Fruit fly (Drosophila melanogaster) whole organism, prepupa: Measurements from ENCODE around the gene CG43181.

Source experiments
- Blimp-1 ChIP-seq: fragments of 200-800 bp; sonication (Bioruptor generic); optimal IDR thresholded peaks from 3 replicates; lab custom pipeline; 2017; ENCODE audit warnings: missing biosample characterization, missing genetic modification characterization, mild to moderate bottlenecking, moderate library complexity, missing genetic modification reagents
- CG10631 ChIP-seq: fragments of 200-800 bp; sonication (Bioruptor generic); optimal IDR thresholded peaks from 2 replicates; lab custom pipeline; 2016; ENCODE audit warnings: missing biosample characterization, missing genetic modification characterization
- CG10669 ChIP-seq: fragments of 200-800 bp; sonication (Bioruptor generic); optimal IDR thresholded peaks from 3 replicates; lab custom pipeline; 2018; ENCODE audit warnings: missing biosample characterization, mild to moderate bottlenecking, missing genetic modification characterization, moderate library complexity
- CG11294 ChIP-seq: fragments of 200-800 bp; sonication (Bioruptor generic); IDR thresholded peaks from 2 replicates; pipeline ENCODE4 v1.3.6; 2022; ENCODE audit warnings: missing biosample characterization, missing genetic modification characterization
- CG11762 ChIP-seq: fragments of 200-800 bp; sonication (Bioruptor generic); optimal IDR thresholded peaks from 3 replicates; lab custom pipeline; 2016; ENCODE audit warnings: missing biosample characterization, missing genetic modification characterization; ENCODE audit not compliant: insufficient read depth
- CG11902 ChIP-seq: fragments of 200-800 bp; sonication (Bioruptor generic); optimal IDR thresholded peaks from 3 replicates; lab custom pipeline; 2016; ENCODE audit warnings: missing biosample characterization, missing genetic modification characterization
- CG1621 ChIP-seq: fragments of 200-800 bp; sonication (Bioruptor generic); optimal IDR thresholded peaks from 3 replicates; lab custom pipeline; 2018; ENCODE audit warnings: missing biosample characterization, mild to moderate bottlenecking, missing genetic modification characterization
- CG16779 ChIP-seq: fragments of 200-800 bp; sonication (Bioruptor generic); optimal IDR thresholded peaks from 3 replicates; lab custom pipeline; 2017; ENCODE audit warnings: missing biosample characterization, mild to moderate bottlenecking, missing genetic modification characterization
- CG3032 ChIP-seq: fragments of 200-800 bp; optimal IDR thresholded peaks from 2 replicates; lab custom pipeline; 2019; ENCODE audit warnings: missing biosample characterization, mild to moderate bottlenecking, missing genetic modification characterization, moderate library complexity
- CG31627 ChIP-seq: fragments of 200-800 bp; sonication (Bioruptor generic); optimal IDR thresholded peaks from 3 replicates; lab custom pipeline; 2016; ENCODE audit warnings: missing biosample characterization, missing genetic modification characterization
- CG32006 ChIP-seq: fragments of 200-800 bp; sonication (Bioruptor generic); optimal IDR thresholded peaks from 3 replicates; lab custom pipeline; 2017; ENCODE audit warnings: missing biosample characterization, mild to moderate bottlenecking, missing genetic modification characterization
- CG34406 ChIP-seq: fragments of 200-800 bp; sonication (Bioruptor generic); optimal IDR thresholded peaks from 3 replicates; lab custom pipeline; 2016; ENCODE audit warnings: missing biosample characterization, missing genetic modification characterization
- CG4318 ChIP-seq: fragments of 200-800 bp; sonication (Bioruptor generic); optimal IDR thresholded peaks from 3 replicates; lab custom pipeline; 2017; ENCODE audit warnings: missing biosample characterization, mild to moderate bottlenecking, missing genetic modification characterization
- CG6163 ChIP-seq: fragments of 200-800 bp; sonication (Bioruptor generic); IDR thresholded peaks from 3 replicates; pipeline ENCODE4 v1.3.6; 2022; ENCODE audit warnings: missing biosample characterization, missing genetic modification characterization
- CG6792 ChIP-seq: fragments of 200-800 bp; sonication (Bioruptor generic); optimal IDR thresholded peaks from 3 replicates; lab custom pipeline; 2016; ENCODE audit warnings: missing biosample characterization, missing genetic modification characterization
- CG6808 ChIP-seq: fragments of 200-800 bp; sonication (Bioruptor generic); optimal IDR thresholded peaks from 3 replicates; lab custom pipeline; 2017; ENCODE audit warnings: missing biosample characterization, missing genetic modification characterization, mild to moderate bottlenecking, moderate library complexity, missing genetic modification reagents
- CG6854 ChIP-seq: fragments of 200-800 bp; sonication (Bioruptor generic); optimal IDR thresholded peaks from 2 replicates; lab custom pipeline; 2017; ENCODE audit warnings: missing biosample characterization, mild to moderate bottlenecking, missing genetic modification characterization
- CG7368 ChIP-seq: fragments of 200-800 bp; sonication (Bioruptor generic); optimal IDR thresholded peaks from 3 replicates; lab custom pipeline; 2016; ENCODE audit warnings: missing biosample characterization, missing genetic modification characterization
- CG8119 ChIP-seq: fragments of 200-800 bp; sonication (Bioruptor generic); IDR thresholded peaks from 3 replicates; pipeline ENCODE4 v1.3.6; 2022; ENCODE audit warnings: missing biosample characterization, missing genetic modification characterization
- CG8319 ChIP-seq: fragments of 200-800 bp; sonication (Bioruptor generic); optimal IDR thresholded peaks from 3 replicates; lab custom pipeline; 2016; ENCODE audit warnings: missing biosample characterization, missing genetic modification characterization
- CG8632 ChIP-seq: fragments of 200-800 bp; sonication (Bioruptor generic); optimal IDR thresholded peaks from 3 replicates; lab custom pipeline; 2016; ENCODE audit warnings: missing biosample characterization, missing genetic modification characterization
- CG9139 ChIP-seq: fragments of 200-800 bp; sonication (Bioruptor generic); optimal IDR thresholded peaks from 3 replicates; lab custom pipeline; 2017; ENCODE audit warnings: missing biosample characterization, mild to moderate bottlenecking, missing genetic modification characterization
- Eip75B ChIP-seq: fragments of 200-800 bp; sonication (Bioruptor generic); optimal IDR thresholded peaks from 3 replicates; lab custom pipeline; 2016; ENCODE audit warnings: missing biosample characterization, missing genetic modification characterization
- Eip78C ChIP-seq: fragments of 200-800 bp; sonication (Bioruptor generic); peaks from one replicate; lab custom pipeline; 2016; ENCODE audit warnings: missing biosample characterization, missing genetic modification characterization
- Eip93F ChIP-seq: fragments of 200-800 bp; sonication (Bioruptor generic); optimal IDR thresholded peaks from 2 replicates; lab custom pipeline; 2016; ENCODE audit warnings: missing biosample characterization, mild to moderate bottlenecking, missing genetic modification characterization
- Ets21C ChIP-seq: fragments of 200-800 bp; sonication (Bioruptor generic); optimal IDR thresholded peaks from 3 replicates; lab custom pipeline; 2016; ENCODE audit warnings: missing biosample characterization, missing genetic modification characterization
- Hr38 ChIP-seq: sonication (Bioruptor generic); optimal IDR thresholded peaks from 2 replicates; lab custom pipeline; 2016; ENCODE audit warnings: missing biosample characterization, missing genetic modification characterization
- Hr39 ChIP-seq: fragments of 200-800 bp; sonication (Bioruptor generic); optimal IDR thresholded peaks from 2 replicates; lab custom pipeline; 2016; ENCODE audit warnings: missing biosample characterization, missing genetic modification characterization
- Hr4 ChIP-seq: fragments of 200-800 bp; sonication (Bioruptor generic); optimal IDR thresholded peaks from 3 replicates; lab custom pipeline; 2016; ENCODE audit warnings: missing biosample characterization, missing genetic modification characterization
- Lpt ChIP-seq: fragments of 200-800 bp; sonication (Bioruptor generic); optimal IDR thresholded peaks from 3 replicates; lab custom pipeline; 2016; ENCODE audit warnings: missing biosample characterization, missing genetic modification characterization
- Met ChIP-seq: fragments of 200-800 bp; sonication (Bioruptor generic); optimal IDR thresholded peaks from 3 replicates; lab custom pipeline; 2016; ENCODE audit warnings: missing biosample characterization, missing genetic modification characterization
- Sox14 ChIP-seq: fragments of 200-800 bp; sonication (Bioruptor generic); optimal IDR thresholded peaks from 3 replicates; lab custom pipeline; 2016; ENCODE audit warnings: missing biosample characterization, missing genetic modification characterization
- Sox15 ChIP-seq: fragments of 200-800 bp; sonication (Bioruptor generic); optimal IDR thresholded peaks from 3 replicates; lab custom pipeline; 2016; ENCODE audit warnings: missing biosample characterization, missing genetic modification characterization
- acj6 ChIP-seq: fragments of 200-800 bp; sonication (Bioruptor generic); optimal IDR thresholded peaks from 3 replicates; lab custom pipeline; 2016; ENCODE audit warnings: missing biosample characterization, missing genetic modification characterization
- cyc ChIP-seq: fragments of 200-800 bp; sonication (Bioruptor generic); optimal IDR thresholded peaks from 3 replicates; lab custom pipeline; 2016; ENCODE audit warnings: missing biosample characterization, missing genetic modification characterization
- dsx ChIP-seq: fragments of 200-800 bp; optimal IDR thresholded peaks from 3 replicates; lab custom pipeline; 2019; ENCODE audit warnings: missing biosample characterization, mild to moderate bottlenecking, missing genetic modification characterization, moderate library complexity; ENCODE audit not compliant: poor library complexity, severe bottlenecking
- eg ChIP-seq: fragments of 200-800 bp; sonication (Bioruptor generic); IDR thresholded peaks from 3 replicates; pipeline ENCODE4 v1.3.6; 2022; ENCODE audit warnings: missing biosample characterization, missing genetic modification characterization
- esn ChIP-seq: fragments of 200-800 bp; sonication (Bioruptor generic); optimal IDR thresholded peaks from 2 replicates; lab custom pipeline; 2016; ENCODE audit warnings: missing biosample characterization, mild to moderate bottlenecking, missing genetic modification characterization, moderate library complexity
- fd85E ChIP-seq: fragments of 200-800 bp; sonication (Bioruptor generic); optimal IDR thresholded peaks from 3 replicates; lab custom pipeline; 2016; ENCODE audit warnings: missing biosample characterization, missing genetic modification characterization
- fkh ChIP-seq: fragments of 200-800 bp; sonication (Bioruptor generic); optimal IDR thresholded peaks from 3 replicates; lab custom pipeline; 2017; ENCODE audit warnings: missing biosample characterization, mild to moderate bottlenecking, missing genetic modification characterization, moderate library complexity
- net ChIP-seq: fragments of 200-800 bp; sonication (Bioruptor generic); optimal IDR thresholded peaks from 3 replicates; lab custom pipeline; 2016; ENCODE audit warnings: missing biosample characterization, missing genetic modification characterization
- pdm3 ChIP-seq: fragments of 200-800 bp; sonication (Bioruptor generic); optimal IDR thresholded peaks from 3 replicates; lab custom pipeline; 2016; ENCODE audit warnings: missing biosample characterization, missing genetic modification characterization
- spab ChIP-seq: fragments of 200-800 bp; sonication (Bioruptor generic); optimal IDR thresholded peaks from 2 replicates; lab custom pipeline; 2017; ENCODE audit warnings: missing biosample characterization, mild to moderate bottlenecking, missing genetic modification characterization, missing genetic modification reagents
- topi ChIP-seq: fragments of 200-800 bp; sonication (Bioruptor generic); optimal IDR thresholded peaks from 3 replicates; lab custom pipeline; 2016; ENCODE audit warnings: missing biosample characterization, missing genetic modification characterization
- vri ChIP-seq: fragments of 200-800 bp; sonication (Bioruptor generic); optimal IDR thresholded peaks from 3 replicates; lab custom pipeline; 2016; ENCODE audit warnings: missing biosample characterization, mild to moderate bottlenecking, missing genetic modification characterization

CG43181 gene

dm6 chrX:353929-354515 lies 3.7 kb downstream of the CG43181 start:
- TF ChIP-seq eg = peak; percentile 57; the same call in 2 of the 3 replicates
- peak; percentile 23; the same call in 1 of the 2 replicates for TF ChIP-seq CG11294 (GFP tag; lab: Robert Waterston, UW)
- no peak for TF ChIP-seq CG6854 (GFP tag; lab: Kevin White, UChicago)
- TF ChIP-seq fkh (GFP tag; lab: Kevin White, UChicago) = no peak
- TF ChIP-seq Eip78C (GFP tag; lab: Kevin White, UChicago) = peak; percentile 54
- no peak for TF ChIP-seq Eip75B (GFP tag; lab: Kevin White, UChicago)
- TF ChIP-seq cyc (GFP tag; lab: Kevin White, UChicago) = no peak
- TF ChIP-seq vri (GFP tag; lab: Kevin White, UChicago) = no peak
- TF ChIP-seq CG6792 = no peak
- no peak for TF ChIP-seq CG6163 (GFP tag; lab: Robert Waterston, UW)
- no peak for TF ChIP-seq Sox15
- TF ChIP-seq CG32006 = peak; percentile 18
- peak; percentile 63 for TF ChIP-seq Hr4
- TF ChIP-seq CG10631 = no peak
- TF ChIP-seq esn = peak; percentile 11
- TF ChIP-seq CG8119 (GFP tag; lab: Robert Waterston, UW) = peak; percentile 49; the same call in 1 of the 3 replicates
- no peak for TF ChIP-seq CG31627 (GFP tag; lab: Kevin White, UChicago)
- peak; percentile 10 for TF ChIP-seq CG4318
- TF ChIP-seq pdm3 (GFP tag; lab: Kevin White, UChicago) = peak; percentile 17
- TF ChIP-seq CG8319 = no peak
- no peak for TF ChIP-seq CG1621

- peak; percentile 43 for TF ChIP-seq Eip78C (GFP tag; lab: Kevin White, UChicago)
- no peak for TF ChIP-seq Eip93F (GFP tag; lab: Kevin White, UChicago)
- no peak for TF ChIP-seq CG1621
- TF ChIP-seq, all 60 proteins: peak for 1
Observed at dm6 chrX:356232-356631, 5.9 kb downstream of the CG43181 start, which contains the start of gene y. TSS of gene y (plus strand) at chrX:356509.

- TF ChIP-seq CG6854 (GFP tag; lab: Kevin White, UChicago) (peak; percentile 11), Hr4 (no peak), CG1621 (peak; percentile 80), acj6 (GFP tag; lab: Kevin White, UChicago) (peak; percentile 41), CG8632 (no peak), CG16779 (peak; percentile 51), CG10631 (peak; percentile 41), Ets21C (GFP tag; lab: Kevin White, UChicago) (no peak), Met (no peak), CG10669 (GFP tag; lab: Kevin White, UChicago) (peak; percentile 75), Sox14 (GFP tag; lab: Kevin White, UChicago) (peak; percentile 19), CG6808 (peak; percentile 35), Blimp-1 (GFP tag; lab: Kevin White, UChicago) (no peak), fd85E (GFP tag; lab: Kevin White, UChicago) (no peak), CG34406 (GFP tag; lab: Kevin White, UChicago) (peak; percentile 39), Hr39 (GFP tag; lab: Kevin White, UChicago) (peak; percentile 26), Lpt (peak; percentile 54), CG11762 (peak; percentile 34), CG11294 (GFP tag; lab: Robert Waterston, UW) (peak; percentile 37; the same call in 1 of the 2 replicates), eg (peak; percentile 84), spab (peak; percentile 52), CG32006 (peak; percentile 75), CG31627 (GFP tag; lab: Kevin White, UChicago) (no peak), CG8319 (no peak), CG3032 (tag; lab: Kevin White, UChicago) (peak; percentile 75), CG11902 (GFP tag; lab: Kevin White, UChicago) (no peak), esn (no peak), topi (GFP tag; lab: Kevin White, UChicago) (peak; percentile 33), net (GFP tag; lab: Kevin White, UChicago) (peak; percentile 70), CG6792 (no peak), cyc (GFP tag; lab: Kevin White, UChicago) (no peak), CG7368 (GFP tag; lab: Kevin White, UChicago) (no peak), CG6163 (GFP tag; lab: Robert Waterston, UW) (peak; percentile 93), CG8119 (GFP tag; lab: Robert Waterston, UW) (0 out of 3 replicates have a peak, but pooled peaks have one; percentile 39), Hr38 (GFP tag; lab: Kevin White, UChicago) (no peak), pdm3 (GFP tag; lab: Kevin White, UChicago) (peak; percentile 61), CG9139 (peak; percentile 46), CG4318 (peak; percentile 18), dsx (GFP tag; lab: Kevin White, UChicago) (peak; percentile 61)
Observed at dm6 chrX:361418-361817, 11.1 kb downstream of the CG43181 start.
